Worm (Caenorhabditis elegans): ENCODE data around the gene unc-115.
A peak's percentile ranks its signal among the peaks of the same experiment; 100 is the strongest.

The unc-115 gene

ce11 chrX:10130159-10130558, 16.5 kb upstream of the unc-115 start:
- TF ChIP-seq egl-5 (tag; optimal IDR thresholded peaks at IDR 0.05) (peak; percentile 72), nhr-12 (tag; optimal IDR thresholded peaks at IDR 0.05) (no peak)

DNA sequence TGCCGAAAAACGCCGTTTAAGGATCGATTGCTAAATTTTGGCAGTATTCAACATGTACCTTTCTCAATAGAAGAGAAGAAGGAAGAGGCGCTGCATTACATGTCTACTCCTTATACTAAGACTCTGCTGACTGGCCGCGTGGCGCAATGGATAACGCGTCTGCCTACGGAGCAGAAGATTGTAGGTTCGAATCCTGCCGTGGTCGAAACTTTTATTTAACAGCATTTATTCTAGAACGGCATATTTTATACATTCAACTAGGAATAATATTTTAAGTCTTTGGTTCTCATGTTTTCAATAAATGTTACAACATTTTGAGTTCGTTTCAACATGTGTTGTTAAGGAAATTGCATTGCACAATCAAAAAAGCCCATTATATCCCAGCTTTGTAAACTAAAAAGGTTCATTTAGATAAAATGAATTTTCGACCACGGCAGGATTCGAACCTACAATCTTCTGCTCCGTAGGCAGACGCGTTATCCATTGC, 14.1 kb upstream of the unc-115 start:
- TF ChIP-seq tbx-2 (tag; optimal IDR thresholded peaks at IDR 0.05) (peak; percentile 42), nhr-43 (tag; optimal IDR thresholded peaks at IDR 0.05; ENCODE audit: poor library complexity, severe bottlenecking) (peak; percentile 69), fos-1 (tag; optimal IDR thresholded peaks at IDR 0.05) (peak; percentile 45), ceh-28 (tag; optimal IDR thresholded peaks at IDR 0.05) (peak; percentile 11), nfya-1 (tag; optimal IDR thresholded peaks at IDR 0.05; ENCODE audit: insufficient read depth) (peak; percentile 46), hmg-11 (tag; optimal IDR thresholded peaks at IDR 0.05) (peak; percentile 77), lin-39 (tag; optimal IDR thresholded peaks at IDR 0.05) (peak; percentile 8), lsy-12 (tag; optimal IDR thresholded peaks at IDR 0.05) (peak; percentile 38), ceh-82 (tag; optimal IDR thresholded peaks at IDR 0.05) (peak; percentile 10), nhr-23 (tag; optimal IDR thresholded peaks at IDR 0.05) (peak; percentile 37), lin-15B (tag; optimal IDR thresholded peaks at IDR 0.05) (peak; percentile 17), jun-1 (tag; optimal IDR thresholded peaks at IDR 0.05) (peak; percentile 65), elt-2 (tag; optimal IDR thresholded peaks at IDR 0.05) (peak; percentile 48)

DNA sequence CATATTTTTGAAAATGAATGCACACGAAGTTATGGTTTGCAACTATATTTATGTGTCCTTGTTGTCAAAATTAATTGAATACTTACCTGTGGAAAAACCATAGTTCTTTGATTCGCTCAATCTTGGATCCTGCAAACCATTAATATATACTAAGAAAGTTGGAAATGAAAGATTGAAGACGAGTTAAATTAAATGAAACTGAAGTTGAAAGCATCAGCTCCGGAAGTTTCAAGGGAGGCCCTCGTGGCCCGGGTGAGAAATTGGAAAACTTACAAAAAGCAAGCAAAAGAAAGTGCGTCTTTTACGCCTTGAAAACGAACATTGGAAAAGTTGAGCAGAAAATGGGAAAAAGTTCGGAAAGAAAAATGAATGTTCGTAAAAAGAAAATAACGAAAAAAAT, 13.6 kb upstream of the unc-115 start, which contains the start of gene unc-58:
Gene unc-58, minus strand, starts transcription at position 101 of the 400 bp plus-strand sequence.
- TF ChIP-seq ztf-11 (tag; optimal IDR thresholded peaks at IDR 0.05) (no peak), fkh-10 (GFP tag; optimal IDR thresholded peaks at IDR 0.05) (no peak), ceh-16 (tag; optimal IDR thresholded peaks at IDR 0.05) (no peak), hmg-11 (tag; optimal IDR thresholded peaks at IDR 0.05) (no peak), R02D3.7 (tag; optimal IDR thresholded peaks at IDR 0.05) (no peak), ama-1 (optimal IDR thresholded peaks at IDR 0.05) (no peak), tbx-2 (tag; optimal IDR thresholded peaks at IDR 0.05) (no peak), pqm-1 (tag; optimal IDR thresholded peaks at IDR 0.05) (no peak), daf-12 (tag; optimal IDR thresholded peaks at IDR 0.05) (no peak), ZK546.5 (tag; optimal IDR thresholded peaks at IDR 0.05) (no peak), elt-1 (tag; optimal IDR thresholded peaks at IDR 0.05) (no peak), eor-1 (tag; optimal IDR thresholded peaks at IDR 0.05) (no peak), lin-39 (tag; optimal IDR thresholded peaks at IDR 0.05) (no peak), ceh-28 (tag; optimal IDR thresholded peaks at IDR 0.05) (no peak)

DNA sequence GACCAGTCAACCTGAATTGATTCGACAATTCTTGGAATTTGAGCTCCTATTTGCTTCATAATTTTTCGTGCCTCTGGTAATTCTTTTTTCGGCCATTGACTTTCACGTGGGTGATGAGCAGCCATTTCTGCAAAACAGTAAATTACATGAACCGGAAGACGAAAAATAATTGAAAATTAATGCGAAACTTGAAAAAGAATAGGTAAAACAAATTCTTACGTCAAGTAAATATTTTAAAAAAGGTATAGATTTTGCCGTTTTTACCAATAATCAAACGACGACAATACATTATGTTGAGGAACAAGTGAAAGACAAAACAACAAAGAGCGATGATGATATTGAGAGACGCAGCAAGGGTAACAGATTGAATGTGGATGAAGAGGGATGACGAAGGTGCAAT, 8.2 kb upstream of the unc-115 start, which contains the start of gene moc-1:
Gene moc-1, minus strand, starts transcription at position 127 of the 400 bp plus-strand sequence.
- TF ChIP-seq fkh-2 (tag; optimal IDR thresholded peaks at IDR 0.05), result no peak
- TF ChIP-seq nhr-11 (tag; optimal IDR thresholded peaks at IDR 0.05), result no peak
- TF ChIP-seq tbx-2 (tag; optimal IDR thresholded peaks at IDR 0.05), result no peak
- no peak for TF ChIP-seq egl-5 (tag; optimal IDR thresholded peaks at IDR 0.05)
- no peak for TF ChIP-seq snpc-4 (tag; optimal IDR thresholded peaks at IDR 0.05)
- TF ChIP-seq R02D3.7 (tag; optimal IDR thresholded peaks at IDR 0.05), result no peak
- no peak for TF ChIP-seq zag-1 (tag; optimal IDR thresholded peaks at IDR 0.05)
- TF ChIP-seq nhr-12 (tag; optimal IDR thresholded peaks at IDR 0.05), result no peak
- no peak for TF ChIP-seq ceh-9 (tag; optimal IDR thresholded peaks at IDR 0.05)
- TF ChIP-seq ztf-4 (tag; optimal IDR thresholded peaks at IDR 0.05), result no peak
- TF ChIP-seq nhr-76 (tag; optimal IDR thresholded peaks at IDR 0.05), result no peak
- no peak for TF ChIP-seq fos-1 (tag; optimal IDR thresholded peaks at IDR 0.05)
- TF ChIP-seq nhr-77 (tag; optimal IDR thresholded peaks at IDR 0.05), result no peak
- TF ChIP-seq pha-4 (tag; optimal IDR thresholded peaks at IDR 0.05), result no peak

DNA sequence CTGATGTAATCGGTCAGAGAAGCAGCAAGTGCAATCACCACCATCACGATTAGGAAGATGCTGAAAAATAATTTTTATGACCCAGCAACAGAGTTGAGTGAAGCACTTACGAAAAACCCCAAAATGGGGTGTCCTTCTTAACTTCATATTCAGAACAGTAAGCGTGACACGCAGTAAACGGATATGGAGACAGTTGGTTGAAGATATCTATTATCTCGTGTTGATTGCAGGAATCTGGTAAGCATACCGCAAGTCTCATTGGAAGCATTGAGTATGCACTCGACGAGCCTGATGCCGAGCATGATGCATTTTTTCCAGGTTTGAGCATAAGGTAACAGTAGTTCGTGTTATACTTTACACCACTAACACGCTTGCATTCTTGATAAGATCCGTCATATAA, 5.4 kb upstream of the unc-115 start:
- no peak for TF ChIP-seq unc-39 (tag; optimal IDR thresholded peaks at IDR 0.05)
- TF ChIP-seq jun-1 (tag; optimal IDR thresholded peaks at IDR 0.05), result no peak

Measured in whole organism, L3 larva.